Worm (Caenorhabditis elegans): ENCODE data around the gene T21H3.5.

Gene T21H3.5

DNA sequence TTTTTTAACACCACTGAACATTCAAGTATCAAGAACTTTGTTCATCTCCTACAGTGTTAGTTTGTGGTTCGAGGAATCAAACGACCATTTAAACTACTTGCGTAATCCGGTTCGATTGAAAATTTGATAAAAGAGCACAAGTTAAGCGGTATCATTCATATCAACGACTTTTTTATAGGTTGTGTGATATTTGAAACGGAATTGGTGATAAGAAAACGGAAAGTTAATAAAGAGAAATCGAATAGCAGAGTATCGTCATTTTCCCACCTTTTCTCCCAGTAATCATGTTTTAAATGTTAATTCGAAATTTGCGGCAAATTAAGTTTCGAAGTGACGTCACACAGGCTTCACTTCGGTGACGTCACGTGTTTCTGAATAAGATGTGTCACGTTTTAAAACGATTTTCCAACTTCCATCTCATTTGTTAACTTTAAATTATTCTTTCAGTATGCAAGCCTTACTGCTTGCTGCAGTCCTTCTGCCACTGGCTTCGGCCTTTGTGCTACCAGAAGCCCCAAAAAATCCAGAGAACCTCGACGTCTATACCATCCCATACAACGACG is 12.3 kb upstream of the T21H3.5 start, which contains the start of gene T21H3.1 (continued):
- TF ChIP-seq nhr-102 (tag; optimal IDR thresholded peaks at IDR 0.05) (no peak), mes-2 (tag; optimal IDR thresholded peaks at IDR 0.05; ENCODE audit: poor library complexity, severe bottlenecking) (no peak), unc-62 (GFP tag; optimal IDR thresholded peaks at IDR 0.05 in 1 of 2) (no peak), unc-62 (tag; optimal IDR thresholded peaks at IDR 0.05) (no peak), F10B5.3 (tag; optimal IDR thresholded peaks at IDR 0.05) (no peak), daf-8 (GFP tag; IDR thresholded peaks at IDR 0.05) (no peak), madf-5 (GFP tag; IDR thresholded peaks at IDR 0.05) (no peak), aly-2 (tag; optimal IDR thresholded peaks at IDR 0.05) (no peak), T20F7.1 (GFP tag; optimal IDR thresholded peaks at IDR 0.05) (no peak), ctbp-1 (GFP tag; IDR thresholded peaks at IDR 0.05) (no peak), ZK546.5 (tag; optimal IDR thresholded peaks at IDR 0.05) (no peak), dmd-9 (GFP tag; IDR thresholded peaks at IDR 0.05) (no peak), nhr-28 (tag; optimal IDR thresholded peaks at IDR 0.05) (peak; percentile 91), zip-2 (tag; optimal IDR thresholded peaks at IDR 0.05) (no peak), nhr-41 (GFP tag; IDR thresholded peaks at IDR 0.05) (no peak), unc-130 (GFP tag; optimal IDR thresholded peaks at IDR 0.05) (no peak), lin-38 (GFP tag; IDR thresholded peaks at IDR 0.05) (no peak), nhr-25 (tag; optimal IDR thresholded peaks at IDR 0.05; ENCODE audit: borderline replicate concordance, insufficient read depth) (no peak), egl-27 (tag; optimal IDR thresholded peaks at IDR 0.05) (no peak), zip-11 (GFP tag; IDR thresholded peaks at IDR 0.05) (no peak), ceh-44 (GFP tag; IDR thresholded peaks at IDR 0.05) (no peak), ces-1 (GFP tag; optimal IDR thresholded peaks at IDR 0.05) (no peak), daf-16 (GFP tag; optimal IDR thresholded peaks at IDR 0.05) (no peak), daf-16 (tag; optimal IDR thresholded peaks at IDR 0.05) (peak; percentile 48), Y105C5A.15 (GFP tag; IDR thresholded peaks at IDR 0.05) (no peak), lsy-2 (tag; optimal IDR thresholded peaks at IDR 0.05) (peak in 1 of 2 experiments; percentile 36), lin-1 (GFP tag; IDR thresholded peaks at IDR 0.05) (peak; percentile 63; the same call in 1 of the 2 replicates), lin-15B (tag; optimal IDR thresholded peaks at IDR 0.05) (no peak), ama-1 (optimal IDR thresholded peaks at IDR 0.05) (no peak), aha-1 (tag) (peak; percentile 6), duxl-1 (tag; optimal IDR thresholded peaks at IDR 0.05; ENCODE audit: poor library complexity) (no peak), dve-1 (tag; optimal IDR thresholded peaks at IDR 0.05; ENCODE audit: insufficient read depth) (peak; percentile 88), sdz-12 (GFP tag; optimal IDR thresholded peaks at IDR 0.05) (no peak), mdl-1 (tag; optimal IDR thresholded peaks at IDR 0.05) (no peak), D1046.2 (GFP tag; IDR thresholded peaks at IDR 0.05) (no peak), Y48G9A.11 (GFP tag; IDR thresholded peaks at IDR 0.05) (no peak), mxl-3 (GFP tag; optimal IDR thresholded peaks at IDR 0.05) (no peak), nhr-77 (tag; optimal IDR thresholded peaks at IDR 0.05) (peak; percentile 82), zfp-3 (GFP tag; conservative IDR thresholded peaks at IDR 0.05) (no peak), lim-7 (GFP tag; IDR thresholded peaks at IDR 0.05) (no peak), fos-1 (tag; optimal IDR thresholded peaks at IDR 0.05) (no peak)

DNA sequence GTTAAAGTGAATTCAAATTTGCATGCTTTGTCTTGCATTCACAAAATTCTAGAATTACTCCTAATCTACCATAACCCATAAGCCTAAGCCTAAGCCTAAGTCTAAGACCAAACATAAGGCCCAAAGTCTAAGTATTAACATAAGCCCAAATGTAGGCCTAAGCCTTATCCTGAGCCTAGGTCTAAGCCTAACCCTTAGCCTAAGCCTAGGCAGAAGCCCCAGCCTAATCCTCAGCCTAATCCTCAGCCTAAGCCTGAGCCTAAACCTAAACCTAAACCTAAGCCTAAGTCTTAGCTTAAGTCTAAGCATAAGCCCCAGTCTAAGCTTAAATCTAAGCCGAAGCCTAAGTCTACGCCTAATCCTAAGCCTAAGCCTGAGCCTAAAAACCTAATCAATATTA is 6.5 kb upstream of the T21H3.5 start:
- no peak for TF ChIP-seq hlh-11 (tag; optimal IDR thresholded peaks at IDR 0.05)
- no peak for TF ChIP-seq nhr-11 (tag; optimal IDR thresholded peaks at IDR 0.05)
- no peak for TF ChIP-seq madf-9 (GFP tag; conservative IDR thresholded peaks at IDR 0.05)
- no peak for TF ChIP-seq nhr-77 (tag; optimal IDR thresholded peaks at IDR 0.05)
- TF ChIP-seq egl-43 (GFP tag; IDR thresholded peaks at IDR 0.05): no peak
- no peak for TF ChIP-seq dpl-1 (GFP tag; optimal IDR thresholded peaks at IDR 0.05)
- no peak for TF ChIP-seq snpc-1.2 (GFP tag; IDR thresholded peaks at IDR 0.05)
- TF ChIP-seq rbr-2 (tag; optimal IDR thresholded peaks at IDR 0.05): no peak
- TF ChIP-seq zag-1 (tag; optimal IDR thresholded peaks at IDR 0.05): no peak
- no peak for TF ChIP-seq nhr-102 (tag; optimal IDR thresholded peaks at IDR 0.05)
- no peak for TF ChIP-seq nhr-28 (tag; optimal IDR thresholded peaks at IDR 0.05)
- TF ChIP-seq unc-39 (tag; optimal IDR thresholded peaks at IDR 0.05): no peak
- TF ChIP-seq F10B5.3 (tag; optimal IDR thresholded peaks at IDR 0.05): no peak
- no peak for TF ChIP-seq unc-62 (GFP tag; optimal IDR thresholded peaks at IDR 0.05 in 1 of 2)
- TF ChIP-seq unc-62 (tag; optimal IDR thresholded peaks at IDR 0.05): no peak
- TF ChIP-seq nhr-48 (tag; optimal IDR thresholded peaks at IDR 0.05): no peak
- no peak for TF ChIP-seq dmd-6 (GFP tag; IDR thresholded peaks at IDR 0.05)
- TF ChIP-seq ceh-62 (tag; optimal IDR thresholded peaks at IDR 0.05): no peak
- no peak for TF ChIP-seq nhr-41 (GFP tag; IDR thresholded peaks at IDR 0.05)
